Fruit fly (Drosophila melanogaster) whole organism, pupa: Measurements from ENCODE around the gene Pif1.

Source experiments
- CG13204 ChIP-seq: fragments of 200-800 bp; sonication (Bioruptor generic); optimal IDR thresholded peaks from 2 replicates; lab custom pipeline; 2018; ENCODE audit warnings: missing biosample characterization, mild to moderate bottlenecking, missing genetic modification characterization, moderate library complexity
- CG14655 ChIP-seq: fragments of 200-800 bp; sonication (Bioruptor generic); optimal IDR thresholded peaks from 3 replicates; lab custom pipeline; 2017; ENCODE audit warnings: mild to moderate bottlenecking, missing biosample characterization, missing genetic modification reagents, missing genetic modification characterization
- CG4496 ChIP-seq: fragments of 200-800 bp; sonication (Bioruptor generic); IDR thresholded peaks from 3 replicates; pipeline ENCODE4 v1.3.6; 2022; ENCODE audit warnings: missing biosample characterization, missing genetic modification characterization
- CG9948 ChIP-seq: fragments of 200-800 bp; sonication (Bioruptor generic); optimal IDR thresholded peaks from 2 replicates; lab custom pipeline; 2018; ENCODE audit warnings: missing biosample characterization, mild to moderate bottlenecking, missing genetic modification characterization, moderate library complexity
- EcR ChIP-seq: fragments of 200-800 bp; sonication (Bioruptor generic); optimal IDR thresholded peaks from 3 replicates; lab custom pipeline; 2019; ENCODE audit warnings: missing biosample characterization, missing genetic modification characterization, mild to moderate bottlenecking, moderate library complexity, missing genetic modification reagents
- Pif1B ChIP-seq: fragments of 200-800 bp; sonication (Bioruptor generic); optimal IDR thresholded peaks from 3 replicates; lab custom pipeline; 2016; ENCODE audit warnings: missing biosample characterization, missing genetic modification characterization
- Snoo ChIP-seq: fragments of 200-800 bp; sonication (Bioruptor generic); optimal IDR thresholded peaks from 3 replicates; lab custom pipeline; 2017; ENCODE audit warnings: missing biosample characterization, mild to moderate bottlenecking, missing genetic modification characterization, inconsistent platforms
- fd96Ca ChIP-seq: fragments of 200-800 bp; sonication (Bioruptor generic); IDR thresholded peaks from 3 replicates; pipeline ENCODE4 v1.3.6; 2022; ENCODE audit warnings: missing biosample characterization, missing genetic modification characterization

dm6 chr2L:3478034-3478880 is 8.5 kb upstream of the Pif1 start, which contains the start of gene Thor:
- TF ChIP-seq Pif1B (GFP tag; lab: Kevin White, UChicago) (no peak), CG9948 (no peak), CG13204 (peak; percentile 45), EcR (GFP tag; lab: Kevin White, UChicago) (peak; percentile 56), fd96Ca (GFP tag; lab: Robert Waterston, UW) (peak; percentile 50; the same call in 1 of the 3 replicates), Snoo (tag; lab: Kevin White, UChicago) (peak; percentile 60), CG4496 (GFP tag; lab: Robert Waterston, UW) (peak; percentile 67; the same call in 2 of the 3 replicates), CG14655 (GFP tag; lab: Kevin White, UChicago) (no peak)
